Worm (Caenorhabditis elegans): ENCODE results near the gene F59E11.2.

ce11 chrV:9035685-9036084 lies 34.4 kb downstream of the F59E11.2 start, which contains the start of gene srsx-34:
- TF ChIP-seq ref-1 (GFP tag; conservative IDR thresholded peaks at IDR 0.05) (no peak), flt-1 (GFP tag; IDR thresholded peaks at IDR 0.05) (no peak), klf-2 (GFP tag; conservative IDR thresholded peaks at IDR 0.05) (no peak), T22C8.4 (GFP tag; IDR thresholded peaks at IDR 0.05) (no peak), cog-1 (tag; optimal IDR thresholded peaks at IDR 0.05) (no peak), ztf-23 (GFP tag; IDR thresholded peaks at IDR 0.05) (no peak), tab-1 (GFP tag; IDR thresholded peaks at IDR 0.05) (no peak), med-1 (GFP tag; optimal IDR thresholded peaks at IDR 0.05; ENCODE audit: insufficient read depth) (no peak)
